Fruit fly (Drosophila melanogaster) ovary, adult (tissue): Measurements from ENCODE around the gene Pxn.

Experiments used
- CG17801 ChIP-seq: fragments of 200-800 bp; optimal IDR thresholded peaks from 2 replicates; lab custom pipeline; 2019; ENCODE audit warnings: missing biosample characterization, mild to moderate bottlenecking, missing genetic modification characterization, moderate library complexity; ENCODE audit not compliant: partially characterized antibody

The Pxn gene

DNA sequence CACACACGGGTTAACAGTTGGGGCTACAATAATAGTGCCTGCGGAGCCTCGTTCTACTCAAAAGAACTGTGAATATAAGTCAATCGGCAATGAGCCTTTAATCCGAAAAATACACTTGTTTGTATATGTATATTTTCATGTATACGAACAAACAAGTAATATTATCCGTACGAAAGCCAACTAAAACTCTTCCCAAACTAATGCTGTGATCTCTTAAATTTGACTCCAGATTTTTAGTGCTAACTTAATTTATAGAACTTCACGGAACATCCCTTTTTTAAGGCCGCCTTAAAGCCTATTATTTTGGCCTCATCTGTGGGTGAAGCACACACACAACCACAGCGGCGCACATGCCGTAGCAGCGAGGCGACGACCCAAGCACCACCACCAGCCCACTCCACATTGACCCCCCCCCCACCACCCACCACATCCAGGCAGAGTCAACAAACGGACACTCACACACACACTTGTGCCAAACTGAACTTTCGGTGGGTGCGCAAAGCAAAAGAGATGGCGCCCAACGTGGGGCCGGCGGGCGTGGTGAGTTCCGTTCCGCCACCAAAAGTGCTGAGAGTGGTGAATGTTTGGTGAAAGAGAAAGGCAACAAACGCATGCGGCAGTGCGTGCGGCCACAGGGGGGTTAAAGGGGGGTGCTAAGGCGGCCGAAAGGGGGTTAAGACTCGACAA lies 45.6 kb downstream of the Pxn start:
- TF ChIP-seq CG17801 (GFP tag; lab: Kevin White, UChicago): no peak

DNA sequence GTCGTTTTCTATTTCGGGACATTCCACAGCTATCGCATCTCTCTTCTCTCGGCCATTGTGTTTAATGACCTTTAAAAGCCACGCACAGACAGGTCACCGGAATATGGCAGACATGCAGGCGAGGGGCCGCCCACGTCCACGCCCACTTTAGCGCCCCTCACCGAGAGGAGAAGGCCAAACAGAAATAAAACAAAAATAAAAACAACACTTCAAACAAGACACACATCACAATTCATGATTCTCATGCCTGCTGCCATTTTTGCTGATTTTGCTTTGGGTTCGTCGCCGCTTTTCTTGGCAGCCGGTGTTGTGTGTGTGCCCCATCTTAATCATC lies 46.4 kb downstream of the Pxn start:
- TF ChIP-seq CG17801 (GFP tag; lab: Kevin White, UChicago): no peak

DNA sequence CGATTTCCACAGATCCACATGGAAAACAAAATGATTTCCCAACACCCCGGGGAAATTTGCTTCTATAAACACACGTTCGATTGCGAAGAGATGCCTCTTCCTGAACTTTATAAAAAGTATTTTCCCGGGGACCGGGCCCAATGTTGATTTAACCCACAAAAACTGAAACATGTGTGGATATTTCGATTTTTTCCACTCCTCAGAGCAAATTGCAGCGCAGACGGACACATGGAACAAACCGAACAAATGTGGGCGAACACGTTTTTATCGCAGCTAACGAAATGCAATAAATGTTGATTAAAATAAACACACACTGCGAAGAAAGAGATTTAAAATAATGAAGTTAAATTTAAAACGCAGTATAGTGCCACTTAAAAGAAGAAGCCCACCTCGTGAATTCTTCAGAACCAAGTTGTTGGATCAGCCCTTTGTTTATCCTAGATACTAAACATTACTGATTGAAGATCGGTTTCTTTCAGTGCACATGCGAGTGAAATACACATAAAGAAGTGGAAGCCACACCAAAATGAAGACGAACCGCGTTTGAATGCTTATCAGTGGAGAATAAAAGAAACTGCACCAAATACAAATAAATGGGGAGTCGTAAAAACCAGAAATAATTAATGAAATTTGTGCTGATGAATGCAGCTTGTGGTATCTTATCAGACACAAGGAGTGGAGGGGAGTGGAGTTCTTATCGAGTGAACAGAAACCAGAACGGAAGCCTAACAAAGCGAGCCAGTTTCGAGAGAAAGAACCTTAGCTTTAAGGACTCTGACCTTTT lies 46.9 kb downstream of the Pxn start:
- no peak for TF ChIP-seq CG17801 (GFP tag; lab: Kevin White, UChicago)

DNA sequence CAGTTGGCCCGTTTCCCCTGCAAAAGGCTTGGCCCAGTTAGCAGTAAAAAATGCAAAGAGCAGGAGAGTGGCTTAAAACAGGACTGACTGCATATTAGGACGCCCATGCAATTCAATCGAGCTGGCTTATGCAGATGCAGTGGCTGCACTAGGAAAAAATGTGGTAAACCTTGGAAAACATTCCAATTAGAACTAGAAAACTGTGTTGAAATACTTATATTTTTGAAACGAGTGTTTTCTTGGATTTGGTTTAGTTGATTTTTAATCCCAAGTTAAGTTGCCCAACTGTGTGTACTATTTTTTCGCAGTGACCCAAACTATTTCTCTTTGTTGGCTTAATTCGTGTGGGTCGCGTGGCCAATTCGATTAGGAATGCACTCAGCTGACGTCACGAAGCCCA lies 47.6 kb downstream of the Pxn start:
- TF ChIP-seq CG17801 (GFP tag; lab: Kevin White, UChicago): no peak

DNA sequence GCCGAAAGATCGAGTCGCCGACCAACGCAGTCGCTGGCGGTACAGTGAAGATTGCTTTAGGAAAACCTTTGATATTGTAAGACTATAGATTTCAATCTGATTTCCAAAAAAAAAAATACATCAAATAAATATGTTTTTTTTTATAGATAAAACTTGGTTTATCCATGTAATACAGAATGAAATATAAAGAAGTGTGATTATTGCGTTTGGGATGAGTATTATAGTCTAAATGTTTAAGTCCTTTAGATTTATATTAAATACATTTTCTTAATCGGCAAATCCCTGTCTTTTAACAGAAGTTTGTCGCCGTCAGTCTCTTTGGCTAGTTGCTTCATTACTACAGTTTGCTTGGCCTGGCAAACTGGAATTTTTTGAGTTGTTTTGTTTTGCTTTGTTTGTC lies 48.0 kb downstream of the Pxn start:
- no peak for TF ChIP-seq CG17801 (GFP tag; lab: Kevin White, UChicago)

DNA sequence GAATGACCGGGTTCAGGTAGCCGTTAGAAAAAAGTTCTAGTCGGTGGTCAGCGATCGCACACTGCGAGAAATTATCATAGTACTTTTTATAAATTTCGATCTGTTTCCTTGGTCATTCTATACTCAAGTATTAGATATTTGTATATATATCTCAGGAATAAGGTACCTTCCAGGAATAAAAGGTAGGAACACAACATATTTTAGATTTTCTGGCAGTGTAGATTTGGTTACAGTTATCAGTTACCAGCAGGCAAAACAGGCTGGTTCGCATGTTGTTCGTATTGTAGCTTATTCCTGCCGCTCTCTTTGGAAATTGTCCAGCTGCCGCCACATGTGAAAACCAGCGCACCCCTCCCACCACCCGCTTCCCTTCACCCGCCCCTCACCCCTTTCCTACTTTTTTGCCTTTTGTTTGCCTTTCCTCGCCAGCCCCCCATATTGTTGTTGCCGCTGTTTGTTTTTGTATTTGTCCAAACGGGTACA lies 48.5 kb downstream of the Pxn start:
- peak; percentile 56 for TF ChIP-seq CG17801 (GFP tag; lab: Kevin White, UChicago)

DNA sequence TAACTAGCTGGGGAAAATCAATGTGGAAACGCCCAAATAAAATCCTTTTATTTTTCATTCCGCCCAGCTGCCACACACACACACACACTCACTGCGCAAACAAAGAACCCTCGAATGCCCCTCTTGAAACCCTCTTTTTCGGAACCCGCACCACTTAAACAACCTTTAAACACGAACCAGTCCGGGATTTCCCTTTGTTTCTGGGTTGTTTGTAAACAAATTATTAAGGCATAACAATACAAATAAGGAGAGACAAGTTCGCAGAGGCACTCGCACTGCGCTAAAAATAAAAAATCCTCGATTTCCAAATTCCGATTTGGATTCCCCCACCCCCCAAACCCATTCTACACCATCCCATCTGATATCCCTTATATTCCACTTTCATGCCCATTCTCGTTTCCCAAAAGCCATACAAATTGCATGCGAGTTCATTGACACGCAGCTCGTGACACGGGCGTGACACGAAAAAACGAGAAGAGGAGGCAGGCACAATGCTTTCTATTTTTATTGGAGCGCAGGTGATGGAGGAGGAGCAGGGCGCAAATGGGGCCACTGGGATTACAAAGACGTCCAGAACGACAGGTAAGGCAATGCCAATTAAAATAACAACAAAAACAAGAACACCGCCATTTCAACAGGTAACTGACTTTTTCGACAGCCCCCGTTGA lies 50.2 kb downstream of the Pxn start:
- TF ChIP-seq CG17801 (GFP tag; lab: Kevin White, UChicago): no peak

DNA sequence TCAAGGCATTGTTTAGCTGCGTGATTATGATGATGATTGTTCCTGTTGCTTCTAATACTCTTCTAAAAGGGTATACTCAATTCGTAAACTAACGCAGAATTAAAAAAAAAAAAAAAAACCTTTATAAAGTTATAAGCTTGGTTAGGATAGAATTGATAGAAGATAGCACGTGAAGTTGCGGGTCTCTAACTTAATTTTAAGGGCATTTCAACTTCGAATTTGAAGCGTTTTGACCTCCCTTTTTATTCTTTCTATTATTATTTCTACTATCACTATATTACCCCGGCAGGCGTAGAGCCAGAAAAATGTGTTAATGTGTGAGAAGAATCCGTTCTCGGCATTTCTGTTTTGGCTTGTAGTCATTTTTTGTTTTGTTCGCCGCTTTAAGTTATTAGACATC lies 51.1 kb downstream of the Pxn start:
- TF ChIP-seq CG17801 (GFP tag; lab: Kevin White, UChicago): no peak

DNA sequence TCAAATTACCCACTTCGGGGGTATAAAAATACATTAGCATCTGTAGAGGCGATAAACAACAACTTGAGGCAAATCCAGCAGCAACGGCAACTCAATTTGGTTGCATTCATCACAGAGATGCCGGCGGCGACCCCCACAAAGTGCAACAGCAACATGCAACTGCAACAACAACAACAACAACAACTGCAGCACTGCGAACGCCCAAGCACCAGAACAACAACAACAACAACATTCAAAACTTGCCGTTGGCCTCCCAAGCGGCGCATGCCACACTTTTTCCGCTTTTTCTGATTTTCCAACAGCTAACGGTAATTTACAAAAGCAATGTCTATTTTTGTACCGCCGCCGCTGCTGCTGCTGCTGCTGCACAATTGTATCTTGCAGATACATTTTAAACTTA lies 51.5 kb downstream of the Pxn start:
- no peak for TF ChIP-seq CG17801 (GFP tag; lab: Kevin White, UChicago)

DNA sequence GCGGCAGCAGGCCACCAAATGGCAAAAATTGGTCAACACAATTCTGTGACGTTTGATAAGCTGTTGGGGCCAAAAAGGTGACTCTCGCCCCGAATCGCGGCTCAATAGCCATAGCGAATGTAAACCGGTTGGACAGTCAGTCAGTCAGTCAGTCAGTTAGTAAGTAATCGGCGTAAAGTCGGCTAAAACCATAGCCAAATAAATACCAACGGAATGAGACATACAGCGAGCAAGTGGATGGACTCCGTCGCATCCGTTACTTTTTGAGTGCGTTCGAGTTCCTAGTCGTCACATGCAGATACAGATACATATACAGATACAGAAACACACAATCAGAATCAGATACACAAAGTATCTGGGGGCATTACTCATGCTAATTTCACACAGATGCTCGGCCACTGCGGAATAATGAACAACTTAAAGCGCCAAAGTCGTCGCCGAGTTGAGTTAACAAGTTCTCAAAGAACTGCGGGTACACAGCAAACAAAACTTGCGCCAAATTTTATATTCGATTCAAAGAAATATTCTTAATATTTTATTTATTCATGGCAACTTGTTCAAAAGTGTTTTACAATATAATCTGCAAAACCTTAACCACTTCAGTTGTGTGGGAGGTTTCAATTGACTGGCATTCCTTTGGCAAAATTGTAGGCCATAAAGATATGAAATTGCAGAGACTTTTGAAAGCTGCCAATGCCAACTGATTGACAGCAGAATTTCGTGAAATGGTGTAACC lies 52.6 kb downstream of the Pxn start:
- TF ChIP-seq CG17801 (GFP tag; lab: Kevin White, UChicago): no peak

DNA sequence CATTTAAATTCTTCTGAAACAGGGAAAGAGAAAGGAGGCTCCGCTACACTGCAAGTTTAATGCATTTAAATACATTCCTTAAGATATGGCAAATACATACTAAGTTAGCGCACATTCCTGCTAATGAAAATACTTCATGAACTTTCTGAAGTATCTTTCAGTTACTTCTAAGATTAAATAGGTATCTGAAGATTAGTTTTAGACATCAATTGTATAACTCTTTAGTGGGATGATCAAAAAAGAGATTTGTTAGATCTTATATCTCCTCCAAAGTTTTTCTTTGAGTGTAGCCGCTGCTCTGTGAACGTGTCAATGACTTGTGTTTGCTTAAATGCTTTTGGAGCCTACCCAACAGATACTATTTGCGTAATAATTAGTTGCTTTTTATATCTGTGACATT lies 54.6 kb downstream of the Pxn start:
- TF ChIP-seq CG17801 (GFP tag; lab: Kevin White, UChicago): no peak

DNA sequence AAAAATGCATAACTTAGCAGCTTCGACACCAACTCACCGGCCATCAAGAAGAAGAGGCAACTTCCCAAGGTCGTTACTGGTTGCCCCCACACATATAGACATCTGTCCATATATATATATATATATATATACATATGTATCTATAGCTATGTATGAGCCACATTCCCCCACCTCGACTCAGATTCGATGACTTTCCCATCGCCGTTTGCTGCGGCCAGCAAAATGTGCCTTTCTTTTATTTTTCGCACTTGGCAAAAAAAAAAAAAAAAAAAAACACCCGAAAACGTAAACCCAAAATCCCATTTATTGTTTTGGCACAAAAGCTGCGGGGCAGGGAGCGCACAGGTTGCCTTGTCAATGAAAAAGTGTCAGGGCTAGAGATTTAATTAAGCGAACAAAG lies 55.1 kb downstream of the Pxn start:
- no peak for TF ChIP-seq CG17801 (GFP tag; lab: Kevin White, UChicago)

DNA sequence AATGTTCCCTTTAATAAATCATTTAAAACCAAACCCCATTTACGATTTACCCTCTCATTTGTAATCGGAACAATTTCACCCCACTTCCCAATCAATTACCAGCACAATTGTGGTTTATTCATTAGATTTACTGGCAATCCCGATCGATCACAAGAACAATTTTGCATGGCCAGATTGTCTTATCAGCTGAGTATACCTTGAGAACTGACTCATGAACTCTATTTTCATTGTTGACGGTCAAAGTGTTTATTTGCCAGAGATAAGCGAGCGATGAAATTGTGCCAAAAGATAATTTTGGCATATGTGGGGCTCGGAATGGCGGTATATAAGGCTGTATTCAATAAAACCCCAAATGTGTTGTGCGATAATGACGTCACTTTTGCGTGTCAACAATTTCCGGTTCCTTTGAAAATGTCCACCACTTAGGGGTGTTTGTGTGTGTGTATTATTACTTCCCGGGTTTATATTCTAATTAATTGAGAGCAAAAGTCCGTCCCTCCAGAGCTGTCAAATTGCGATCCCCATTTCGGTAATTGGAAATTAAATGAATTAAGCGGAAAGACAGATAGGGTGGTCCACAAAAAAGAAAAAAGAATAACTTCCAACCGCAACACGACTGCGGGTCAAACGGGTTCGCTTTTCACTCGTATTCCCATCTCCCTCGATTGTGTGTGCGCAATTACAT lies 56.8 kb downstream of the Pxn start:
- TF ChIP-seq CG17801 (GFP tag; lab: Kevin White, UChicago): no peak

DNA sequence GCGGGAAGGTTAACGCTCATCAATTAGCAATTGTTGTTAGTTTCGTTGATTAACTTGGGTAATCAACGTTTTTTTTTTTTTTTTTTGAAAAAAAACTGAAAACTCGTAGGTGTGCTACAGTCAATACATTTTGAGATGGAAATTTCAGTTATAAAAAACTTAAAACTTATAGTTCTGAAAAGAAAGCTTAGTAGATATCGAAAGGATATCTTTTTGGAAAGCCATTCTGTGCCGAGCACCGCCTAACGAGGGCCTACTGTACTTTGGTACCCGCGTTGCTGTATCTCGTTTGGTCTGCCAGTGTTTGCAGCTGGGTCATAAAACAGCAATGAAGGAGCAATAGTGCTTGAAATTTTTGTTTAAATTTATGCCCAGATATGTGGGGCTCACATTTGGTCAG lies 57.9 kb downstream of the Pxn start:
- TF ChIP-seq CG17801 (GFP tag; lab: Kevin White, UChicago): no peak
